Worm (Caenorhabditis elegans) whole organism, young adult: ENCODE measurements around the gene F11E6.8.
A peak's percentile ranks its signal among the peaks of the same experiment; 100 is the strongest.

Experiments
- B0019.2 ChIP-seq: fragments of 200-800 bp; sonication (Bioruptor generic); conservative IDR thresholded peaks from 2 replicates; pipeline ENCODE4 v1.3.6; 2022; ENCODE audit warnings: missing genetic modification reagents, missing genetic modification characterization, missing compliant biosample characterization
- C06A6.2 ChIP-seq: fragments of 200-800 bp; sonication (Bioruptor generic); conservative IDR thresholded peaks from 2 replicates; pipeline ENCODE4 v1.3.6; 2022; ENCODE audit warnings: missing genetic modification characterization, missing compliant biosample characterization
- F10E7.11 ChIP-seq: sonication (generic microtip); optimal IDR thresholded peaks from 2 replicates; lab custom pipeline; 2017; ENCODE audit warnings: mild to moderate bottlenecking, missing genetic modification characterization, moderate library complexity, missing compliant biosample characterization
- F33H1.4 ChIP-seq: fragments of 200-800 bp; sonication (Bioruptor generic); IDR thresholded peaks from 2 replicates; pipeline ENCODE4 v1.3.6; 2022; ENCODE audit warnings: missing genetic modification reagents, missing genetic modification characterization, missing compliant biosample characterization
- F39B2.1 ChIP-seq: fragments of 200-800 bp; sonication (Bioruptor generic); IDR thresholded peaks from 2 replicates; pipeline ENCODE4 v1.3.6; 2022; ENCODE audit warnings: missing genetic modification reagents, missing genetic modification characterization, missing compliant biosample characterization
- F49E8.2 ChIP-seq: sonication (generic microtip); optimal IDR thresholded peaks from 3 replicates; lab custom pipeline; 2017; ENCODE audit warnings: missing genetic modification characterization, mild to moderate bottlenecking, missing compliant biosample characterization, antibody characterized with exemption, moderate library complexity; ENCODE audit not compliant: insufficient read depth
- F52B5.7 ChIP-seq: sonication (generic microtip); optimal IDR thresholded peaks from 2 replicates; lab custom pipeline; 2016; ENCODE audit warnings: mild to moderate bottlenecking, missing genetic modification characterization, missing compliant biosample characterization
- F57A8.1 ChIP-seq: fragments of 200-800 bp; sonication (Bioruptor generic); optimal IDR thresholded peaks from 2 replicates; lab custom pipeline; 2018; ENCODE audit warnings: mild to moderate bottlenecking, missing genetic modification characterization, moderate library complexity, missing compliant biosample characterization
- K12H6.12 ChIP-seq: fragments of 200-800 bp; sonication (Bioruptor generic); optimal IDR thresholded peaks from 2 replicates; lab custom pipeline; 2018; ENCODE audit warnings: mild to moderate bottlenecking, missing genetic modification characterization, missing compliant biosample characterization
- T26A5.8 ChIP-seq: sonication (generic microtip); optimal IDR thresholded peaks from 2 replicates; lab custom pipeline; 2016; ENCODE audit warnings: missing genetic modification characterization, missing compliant biosample characterization
- Y79H2A.3 ChIP-seq: fragments of 200-800 bp; sonication (Bioruptor generic); conservative IDR thresholded peaks from 2 replicates; pipeline ENCODE4 v1.3.6; 2022; ENCODE audit warnings: missing genetic modification reagents, missing genetic modification characterization, missing compliant biosample characterization
- Y95B8A.8 ChIP-seq: fragments of 200-800 bp; sonication (Bioruptor generic); IDR thresholded peaks from 2 replicates; pipeline ENCODE4 v1.3.6; 2022; ENCODE audit warnings: missing genetic modification reagents, missing genetic modification characterization, missing compliant biosample characterization
- atf-7 ChIP-seq: sonication (generic microtip); optimal IDR thresholded peaks from 2 replicates; lab custom pipeline; 2017; ENCODE audit warnings: mild to moderate bottlenecking, missing genetic modification characterization, missing compliant biosample characterization
- athp-1 ChIP-seq: sonication (generic microtip); optimal IDR thresholded peaks from 2 replicates; lab custom pipeline; 2017; ENCODE audit warnings: mild to moderate bottlenecking, missing genetic modification characterization, missing compliant biosample characterization
- attf-3 ChIP-seq: fragments of 200-800 bp; sonication (Bioruptor generic); conservative IDR thresholded peaks from 2 replicates; pipeline ENCODE4 v1.3.6; 2022; ENCODE audit warnings: missing genetic modification reagents, missing genetic modification characterization, missing compliant biosample characterization
- attf-5 ChIP-seq: fragments of 200-800 bp; sonication (Bioruptor generic); optimal IDR thresholded peaks from 2 replicates; lab custom pipeline; 2018; ENCODE audit warnings: mild to moderate bottlenecking, missing genetic modification characterization, missing compliant biosample characterization
- bed-1 ChIP-seq: fragments of 200-800 bp; sonication (Bioruptor generic); IDR thresholded peaks from 2 replicates; pipeline ENCODE4 v1.3.6; 2022; ENCODE audit warnings: missing genetic modification reagents, missing genetic modification characterization, missing compliant biosample characterization
- dox-1 ChIP-seq: fragments of 200-800 bp; sonication (Bioruptor generic); IDR thresholded peaks from 2 replicates; pipeline ENCODE4 v1.3.6; 2022; ENCODE audit warnings: missing genetic modification reagents, missing genetic modification characterization, missing compliant biosample characterization
- dpff-1 ChIP-seq: sonication (generic microtip); optimal IDR thresholded peaks from 2 replicates; lab custom pipeline; 2017; ENCODE audit warnings: mild to moderate bottlenecking, missing genetic modification characterization, missing compliant biosample characterization
- efl-1 ChIP-seq: fragments of 150-350 bp; optimal IDR thresholded peaks from 2 replicates; lab custom pipeline; 2014; ENCODE audit warnings: missing biosample characterization, missing genetic modification reagents, missing genetic modification characterization
- egl-44 ChIP-seq: fragments of 200-800 bp; sonication (Bioruptor generic); IDR thresholded peaks from 2 replicates; pipeline ENCODE4 v1.3.6; 2022; ENCODE audit warnings: missing genetic modification reagents, missing genetic modification characterization, missing compliant biosample characterization
- ekl-4 ChIP-seq: fragments of 200-800 bp; sonication (Bioruptor generic); IDR thresholded peaks from 2 replicates; pipeline ENCODE4 v1.3.6; 2022; ENCODE audit warnings: missing genetic modification reagents, missing genetic modification characterization, missing compliant biosample characterization
- hlh-26 ChIP-seq: fragments of 200-800 bp; sonication (Bioruptor generic); conservative IDR thresholded peaks from 2 replicates; pipeline ENCODE4 v1.3.6; 2022; ENCODE audit warnings: missing genetic modification reagents, missing genetic modification characterization, missing compliant biosample characterization
- hmg-1.2 ChIP-seq: fragments of 200-800 bp; sonication (Bioruptor generic); IDR thresholded peaks from 2 replicates; pipeline ENCODE4 v1.3.6; 2022; ENCODE audit warnings: missing genetic modification reagents, missing genetic modification characterization, missing compliant biosample characterization
- hmg-20 ChIP-seq: fragments of 200-800 bp; sonication (Bioruptor generic); IDR thresholded peaks from 2 replicates; pipeline ENCODE4 v1.3.6; 2022; ENCODE audit warnings: missing genetic modification reagents, missing genetic modification characterization, missing compliant biosample characterization
- let-526 ChIP-seq: fragments of 200-800 bp; sonication (Bioruptor generic); IDR thresholded peaks from 2 replicates; pipeline ENCODE4 v1.3.6; 2022; ENCODE audit warnings: missing genetic modification reagents, missing genetic modification characterization, missing compliant biosample characterization
- lin-40 ChIP-seq: sonication (generic microtip); optimal IDR thresholded peaks from 2 replicates; lab custom pipeline; 2016; ENCODE audit warnings: missing genetic modification characterization, mild to moderate bottlenecking, missing compliant biosample characterization, missing genotype, missing genetic modification reagents
- lir-1 ChIP-seq: fragments of 200-800 bp; sonication (Bioruptor generic); conservative IDR thresholded peaks from 2 replicates; pipeline ENCODE4 v1.3.6; 2022; ENCODE audit warnings: missing genetic modification reagents, missing genetic modification characterization, missing compliant biosample characterization
- madf-10 ChIP-seq: sonication (generic microtip); optimal IDR thresholded peaks from 2 replicates; lab custom pipeline; 2016; ENCODE audit warnings: mild to moderate bottlenecking, missing genetic modification characterization, missing compliant biosample characterization
- madf-8 ChIP-seq: fragments of 200-800 bp; sonication (Bioruptor generic); conservative IDR thresholded peaks from 2 replicates; pipeline ENCODE4 v1.3.6; 2022; ENCODE audit warnings: missing genetic modification reagents, missing genetic modification characterization, missing compliant biosample characterization
- mcd-1 ChIP-seq: fragments of 200-800 bp; sonication (Bioruptor generic); IDR thresholded peaks from 2 replicates; pipeline ENCODE4 v1.3.6; 2022; ENCODE audit warnings: missing genetic modification reagents, missing genetic modification characterization, missing compliant biosample characterization
- mes-4 ChIP-seq: sonication (generic microtip); optimal IDR thresholded peaks from 2 replicates; lab custom pipeline; 2016; ENCODE audit warnings: missing genotype, missing genetic modification characterization, missing compliant biosample characterization
- mxl-1 ChIP-seq: sonication (generic microtip); optimal IDR thresholded peaks from 2 replicates; lab custom pipeline; 2016; ENCODE audit warnings: missing genetic modification characterization, missing compliant biosample characterization
- nfya-2 ChIP-seq: fragments of 200-800 bp; sonication (Bioruptor generic); IDR thresholded peaks from 2 replicates; pipeline ENCODE4 v1.3.6; 2022; ENCODE audit warnings: missing genetic modification reagents, missing genetic modification characterization, missing compliant biosample characterization
- nhr-179 ChIP-seq: sonication (generic microtip); optimal IDR thresholded peaks from 2 replicates; lab custom pipeline; 2016; ENCODE audit warnings: mild to moderate bottlenecking, missing genetic modification characterization, missing compliant biosample characterization
- rcor-1 ChIP-seq: fragments of 200-800 bp; sonication (Bioruptor generic); IDR thresholded peaks from 2 replicates; pipeline ENCODE4 v1.3.6; 2022; ENCODE audit warnings: missing genetic modification reagents, missing genetic modification characterization, missing compliant biosample characterization
- rec-8 ChIP-seq, 2 experiments: sonication (generic microtip); optimal IDR thresholded peaks; 2 replicates each; lab custom pipeline; 2016; ENCODE audit warnings: mild to moderate bottlenecking in 2 of 2, missing genetic modification characterization in 2 of 2, missing genetic modification reagents in 2 of 2, missing genotype in 2 of 2, missing biosample characterization in 1 of 2, missing compliant biosample characterization in 1 of 2, moderate library complexity in 1 of 2
- repo-1 ChIP-seq: sonication (generic microtip); optimal IDR thresholded peaks from 2 replicates; lab custom pipeline; 2017; ENCODE audit warnings: mild to moderate bottlenecking, missing genetic modification characterization, missing compliant biosample characterization
- sea-2 ChIP-seq: fragments of 200-800 bp; sonication (Bioruptor generic); IDR thresholded peaks from 2 replicates; pipeline ENCODE4 v1.3.6; 2022; ENCODE audit warnings: missing genetic modification characterization, missing compliant biosample characterization
- snpc-1.1 ChIP-seq: sonication (generic microtip); optimal IDR thresholded peaks from 2 replicates; lab custom pipeline; 2017; ENCODE audit warnings: missing genetic modification characterization, mild to moderate bottlenecking, missing compliant biosample characterization, antibody characterized with exemption, moderate library complexity, missing genotype, missing genetic modification reagents; ENCODE audit not compliant: insufficient read depth
- snpc-3.4 ChIP-seq: sonication (generic microtip); optimal IDR thresholded peaks from 2 replicates; lab custom pipeline; 2017; ENCODE audit warnings: missing genetic modification characterization, mild to moderate bottlenecking, missing compliant biosample characterization, antibody characterized with exemption, moderate library complexity, missing genotype, missing genetic modification reagents
- snpc-4 ChIP-seq, 5 experiments: fragments of 150-350 bp in 1 of 5; sonication (generic microtip) in 4 of 5; optimal IDR thresholded peaks; 2 replicates each; lab custom pipeline; 2014 to 2018; ENCODE audit warnings: missing genetic modification characterization in 5 of 5, missing biosample characterization in 3 of 5, antibody characterized with exemption in 2 of 5, mild to moderate bottlenecking in 2 of 5, missing compliant biosample characterization in 2 of 5, missing genotype in 2 of 5, moderate library complexity in 2 of 5, missing genetic modification reagents in 1 of 5
- sptf-2 ChIP-seq: fragments of 200-800 bp; sonication (Bioruptor generic); optimal IDR thresholded peaks from 2 replicates; lab custom pipeline; 2018; ENCODE audit warnings: mild to moderate bottlenecking, missing genetic modification characterization, missing compliant biosample characterization
- tbp1 ChIP-seq: fragments of 200-800 bp; sonication (Bioruptor generic); optimal IDR thresholded peaks from 2 replicates; lab custom pipeline; 2018; ENCODE audit warnings: mild to moderate bottlenecking, missing genetic modification characterization, missing compliant biosample characterization
- tbx-9 ChIP-seq: sonication (generic microtip); optimal IDR thresholded peaks from 2 replicates; lab custom pipeline; 2016; ENCODE audit warnings: borderline replicate concordance, missing genetic modification characterization, inconsistent platforms, missing compliant biosample characterization
- zim-3 ChIP-seq: sonication (generic microtip); optimal IDR thresholded peaks from 2 replicates; lab custom pipeline; 2017; ENCODE audit warnings: mild to moderate bottlenecking, missing genetic modification characterization, moderate library complexity, missing compliant biosample characterization
- ztf-25 ChIP-seq: fragments of 200-800 bp; sonication (Bioruptor generic); IDR thresholded peaks from 2 replicates; pipeline ENCODE4 v1.3.6; 2022; ENCODE audit warnings: missing genetic modification reagents, missing genetic modification characterization, missing compliant biosample characterization
- ztf-26 ChIP-seq: sonication (generic microtip); optimal IDR thresholded peaks from 2 replicates; lab custom pipeline; 2017; ENCODE audit warnings: missing genetic modification characterization, missing compliant biosample characterization

The F11E6.8 gene

ce11 chrIV:17461222-17461707 is 10.9 kb upstream of the F11E6.8 start, which contains the start of gene rif-1.1 (continued):
- TF ChIP-seq dox-1 (GFP tag; lab: Robert Waterston, UW) (peak; percentile 84), madf-8 (GFP tag; lab: Robert Waterston, UW) (peak; percentile 86), tbx-9 (tag; lab: Kevin White, UChicago) (no peak), F49E8.2 (tag; lab: Kevin White, UChicago) (peak; percentile 64), repo-1 (tag; lab: Kevin White, UChicago) (no peak), athp-1 (tag; lab: Kevin White, UChicago) (no peak), rec-8 (tag; optimal IDR thresholded peaks at IDR 0.05; lab: Kevin White, UChicago) (no peak), F10E7.11 (no peak), mxl-1 (tag; lab: Kevin White, UChicago) (no peak), sptf-2 (no peak), F39B2.1 (no peak), atf-7 (tag; lab: Kevin White, UChicago) (no peak), F52B5.7 (tag; lab: Kevin White, UChicago) (no peak), efl-1 (GFP tag; lab: Kevin White, UChicago) (peak; percentile 96), bed-1 (GFP tag; lab: Robert Waterston, UW) (no peak), hmg-1.2 (peak; percentile 45; the same call in 1 of the 2 replicates), K12H6.12 (no peak), nfya-2 (GFP tag; lab: Robert Waterston, UW) (no peak), lin-40 (tag; lab: Kevin White, UChicago) (no peak), snpc-1.1 (no peak), egl-44 (no peak), zim-3 (no peak), ekl-4 (GFP tag; lab: Robert Waterston, UW) (peak; percentile 74), nhr-179 (tag; lab: Kevin White, UChicago) (no peak), hmg-20 (GFP tag; lab: Robert Waterston, UW) (no peak), C06A6.2 (no peak), snpc-3.4 (tag; lab: Kevin White, UChicago) (peak; percentile 67), mcd-1 (GFP tag; lab: Robert Waterston, UW) (peak; percentile 60), Y79H2A.3 (no peak), ztf-25 (GFP tag; lab: Robert Waterston, UW) (no peak), madf-10 (no peak), B0019.2 (GFP tag; lab: Robert Waterston, UW) (peak; percentile 64), attf-5 (no peak), F33H1.4 (GFP tag; lab: Robert Waterston, UW) (peak; percentile 63), F57A8.1 (GFP tag; lab: Kevin White, UChicago) (no peak), tbp1 (peak; percentile 59), sea-2 (GFP tag; lab: Robert Waterston, UW) (no peak), lir-1 (0 out of 2 replicates have a peak, but pooled peaks have one; percentile 13), hlh-26 (GFP tag; lab: Robert Waterston, UW) (no peak), attf-3 (GFP tag; lab: Robert Waterston, UW) (no peak), dpff-1 (tag; lab: Kevin White, UChicago) (no peak), rcor-1 (GFP tag; lab: Robert Waterston, UW) (peak; percentile 48; the same call in 1 of the 2 replicates), ztf-26 (tag; lab: Kevin White, UChicago) (no peak), let-526 (GFP tag; lab: Robert Waterston, UW) (no peak), snpc-4 (GFP tag; optimal IDR thresholded peaks at IDR 0.05; lab: Kevin White, UChicago) (peak; percentile 67), snpc-4 (tag; optimal IDR thresholded peaks at IDR 0.05; lab: Kevin White, UChicago) (peak in 3 of 4 experiments; percentile 54 to 89 (median 82)), Y95B8A.8 (GFP tag; lab: Robert Waterston, UW) (peak; percentile 53; the same call in 1 of the 2 replicates), mes-4 (tag; lab: Kevin White, UChicago) (no peak), T26A5.8 (tag; lab: Kevin White, UChicago) (no peak)
